Worm (Caenorhabditis elegans): ENCODE results near the gene F58E1.13.

DNA sequence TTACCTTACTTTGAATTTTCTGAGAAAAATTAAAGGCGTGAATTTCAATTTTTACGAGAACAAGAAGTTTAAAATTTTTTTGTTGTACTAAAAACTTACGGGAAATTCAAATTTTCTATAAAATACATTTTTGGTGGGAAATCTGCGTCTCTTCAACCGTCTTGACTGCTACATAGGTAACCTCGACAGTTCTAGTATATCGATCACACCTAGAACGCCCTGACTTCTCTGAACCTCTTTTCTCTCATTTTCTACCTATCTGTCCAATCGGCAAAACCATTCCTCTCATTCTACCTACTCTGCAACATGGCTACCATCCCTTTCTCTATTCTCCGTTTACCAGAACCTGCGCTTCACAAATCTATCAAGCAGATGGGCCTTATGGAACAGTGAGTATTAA lies 11.9 kb downstream of the F58E1.13 start, which contains the start of gene fbxb-25:
- TF ChIP-seq egl-27 (tag; optimal IDR thresholded peaks at IDR 0.05) (no peak), lin-1 (GFP tag; IDR thresholded peaks at IDR 0.05) (no peak), nhr-77 (tag; optimal IDR thresholded peaks at IDR 0.05) (no peak), ces-1 (GFP tag; optimal IDR thresholded peaks at IDR 0.05) (no peak), lin-39 (tag; optimal IDR thresholded peaks at IDR 0.05) (no peak), ctbp-1 (GFP tag; IDR thresholded peaks at IDR 0.05) (no peak), dpl-1 (GFP tag; optimal IDR thresholded peaks at IDR 0.05) (no peak), fos-1 (tag; optimal IDR thresholded peaks at IDR 0.05) (no peak), R02D3.7 (tag; optimal IDR thresholded peaks at IDR 0.05) (no peak), nhr-237 (tag; optimal IDR thresholded peaks at IDR 0.05) (no peak), hlh-30 (tag; optimal IDR thresholded peaks at IDR 0.05; ENCODE audit: insufficient read depth) (no peak)

All from whole organism, L4 larva.